Worm (Caenorhabditis elegans) whole organism, early embryonic: Measurements from ENCODE around the gene cha-1.

Experiments used
- B0310.2 ChIP-seq: sonication (generic microtip); optimal IDR thresholded peaks from 2 replicates; lab custom pipeline; 2016; ENCODE audit warnings: mild to moderate bottlenecking, missing genetic modification characterization, missing compliant biosample characterization
- aly-1 ChIP-seq: sonication (generic microtip); optimal IDR thresholded peaks from 2 replicates; lab custom pipeline; 2016; ENCODE audit warnings: missing genetic modification characterization, missing compliant biosample characterization
- ama-1 ChIP-seq: fragments of 150-350 bp; optimal IDR thresholded peaks from 2 replicates; lab custom pipeline; 2014
- ceh-13 ChIP-seq: fragments of 200-800 bp; sonication (Bioruptor generic); optimal IDR thresholded peaks from 2 replicates; lab custom pipeline; 2018; ENCODE audit warnings: mild to moderate bottlenecking, missing genetic modification characterization, missing compliant biosample characterization
- ceh-36 ChIP-seq: sonication (generic microtip); optimal IDR thresholded peaks from 2 replicates; lab custom pipeline; 2016; ENCODE audit warnings: missing genetic modification characterization, inconsistent platforms, missing compliant biosample characterization
- ets-7 ChIP-seq: sonication (generic microtip); optimal IDR thresholded peaks from 2 replicates; lab custom pipeline; 2016; ENCODE audit warnings: missing genotype, missing genetic modification characterization, missing compliant biosample characterization
- flt-1 ChIP-seq: fragments of 200-800 bp; sonication (Bioruptor generic); IDR thresholded peaks from 2 replicates; pipeline ENCODE4 v1.3.6; 2022; ENCODE audit warnings: missing genetic modification characterization, missing compliant biosample characterization
- hmbx-1 ChIP-seq: sonication (generic microtip); optimal IDR thresholded peaks from 2 replicates; lab custom pipeline; 2016; ENCODE audit warnings: mild to moderate bottlenecking, missing genetic modification characterization, missing compliant biosample characterization
- hmg-4 ChIP-seq: fragments of 200-800 bp; sonication (Bioruptor generic); optimal IDR thresholded peaks from 2 replicates; lab custom pipeline; 2018; ENCODE audit warnings: mild to moderate bottlenecking, missing genetic modification characterization, missing compliant biosample characterization
- pes-1 ChIP-seq: fragments of 200-800 bp; sonication (Bioruptor generic); IDR thresholded peaks from 2 replicates; pipeline ENCODE4 v1.3.6; 2022; ENCODE audit warnings: missing genetic modification reagents, missing genetic modification characterization, missing compliant biosample characterization
- sea-1 ChIP-seq: fragments of 200-800 bp; sonication (Bioruptor generic); conservative IDR thresholded peaks from 2 replicates; pipeline ENCODE4 v1.3.6; 2022; ENCODE audit warnings: missing genetic modification characterization, missing compliant biosample characterization
- tbx-11 ChIP-seq: fragments of 200-800 bp; sonication (Bioruptor generic); IDR thresholded peaks from 2 replicates; pipeline ENCODE4 v1.3.6; 2022; ENCODE audit warnings: missing genetic modification characterization, missing compliant biosample characterization
- tbx-37 ChIP-seq: fragments of 200-800 bp; sonication (Bioruptor generic); conservative IDR thresholded peaks from 2 replicates; pipeline ENCODE4 v1.3.6; 2022; ENCODE audit warnings: missing genetic modification reagents, missing genetic modification characterization, missing compliant biosample characterization
- tra-4 ChIP-seq: sonication (generic microtip); optimal IDR thresholded peaks from 2 replicates; lab custom pipeline; 2017; ENCODE audit warnings: missing genetic modification characterization, missing compliant biosample characterization

- TF ChIP-seq tbx-37 (no peak), sea-1 (GFP tag; lab: Robert Waterston, UW) (no peak), aly-1 (tag; lab: Kevin White, UChicago) (no peak), tra-4 (tag; lab: Kevin White, UChicago) (no peak), ama-1 (lab: Kevin White, UChicago) (no peak), pes-1 (GFP tag; lab: Robert Waterston, UW) (no peak), ets-7 (tag; lab: Kevin White, UChicago) (no peak), ceh-36 (tag; lab: Kevin White, UChicago) (no peak), ceh-13 (GFP tag; lab: Kevin White, UChicago) (no peak), flt-1 (GFP tag; lab: Robert Waterston, UW) (no peak), B0310.2 (no peak), hmbx-1 (tag; lab: Kevin White, UChicago) (no peak), tbx-11 (no peak), hmg-4 (GFP tag; lab: Kevin White, UChicago) (no peak)
Observed at ce11 chrIV:3578155-3578554, 46.3 kb downstream of the cha-1 start, which contains the start of gene Y37E11B.2.
